Worm (Caenorhabditis elegans): ENCODE data around the gene F10G7.12.

Gene F10G7.12

DNA sequence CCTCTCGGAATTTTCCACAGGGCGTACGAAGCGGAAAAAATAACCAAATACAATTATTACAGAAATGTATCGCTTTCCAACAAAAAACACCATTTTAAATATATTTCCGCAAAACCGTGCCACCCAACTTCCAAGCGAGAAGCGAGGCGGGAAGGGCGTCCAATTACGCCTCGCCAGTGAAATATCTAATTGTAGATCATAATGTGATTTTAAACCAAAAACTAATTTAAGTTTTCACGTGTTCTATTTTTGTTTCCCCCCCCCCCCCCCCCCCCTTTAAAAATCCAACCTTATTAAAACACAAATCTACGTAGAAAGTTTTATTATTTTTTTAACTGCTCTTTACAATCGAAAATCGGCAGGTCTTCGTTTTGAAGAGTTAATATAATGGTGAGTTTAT, at the start of gene F10G7.12:
TSS of gene F10G7.12 (plus strand) at position 301 of the 400 bp plus-strand sequence.
- TF ChIP-seq elt-2 (tag; optimal IDR thresholded peaks at IDR 0.05) (no peak), fkh-10 (GFP tag; optimal IDR thresholded peaks at IDR 0.05) (no peak), K02D7.2 (tag; optimal IDR thresholded peaks at IDR 0.05) (no peak), pha-4 (tag; optimal IDR thresholded peaks at IDR 0.05) (no peak), hlh-6 (tag; optimal IDR thresholded peaks at IDR 0.05) (no peak), ceh-22 (tag; optimal IDR thresholded peaks at IDR 0.05) (no peak), nhr-11 (tag; optimal IDR thresholded peaks at IDR 0.05) (no peak), ceh-24 (tag; optimal IDR thresholded peaks at IDR 0.05) (no peak), pros-1 (tag; optimal IDR thresholded peaks at IDR 0.05) (no peak), pha-2 (tag; optimal IDR thresholded peaks at IDR 0.05) (no peak), hlh-30 (tag; optimal IDR thresholded peaks at IDR 0.05; ENCODE audit: insufficient read depth) (no peak), ets-4 (tag; optimal IDR thresholded peaks at IDR 0.05) (no peak)

ce11 chrII:4640748-4641147, 48.8 kb upstream of the F10G7.12 start:
- peak; percentile 38 for TF ChIP-seq nfya-1 (tag; optimal IDR thresholded peaks at IDR 0.05)
- no peak for TF ChIP-seq ceh-34 (tag; optimal IDR thresholded peaks at IDR 0.05)
- TF ChIP-seq ref-2 (tag; optimal IDR thresholded peaks at IDR 0.05) = peak; percentile 22
- no peak for TF ChIP-seq unc-42 (tag; optimal IDR thresholded peaks at IDR 0.05)

DNA sequence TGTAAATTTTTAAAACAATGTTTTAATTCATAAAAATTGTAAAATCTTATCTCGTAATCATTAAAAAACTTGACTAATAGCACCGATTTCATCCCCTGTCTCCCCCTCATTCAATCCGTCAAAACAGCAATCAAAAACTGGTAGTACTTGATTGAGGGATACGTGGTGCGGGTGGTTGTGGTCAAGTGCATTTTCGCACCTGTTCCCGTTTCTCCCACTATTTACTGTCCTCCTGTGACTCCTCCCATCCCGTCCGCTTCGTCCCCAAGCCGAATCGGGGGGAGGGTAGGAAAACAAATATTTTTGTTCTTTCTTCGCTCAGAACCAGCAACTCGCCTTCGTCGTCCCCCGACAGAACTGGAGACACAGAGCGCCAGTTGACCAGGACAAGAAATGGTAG, 40.8 kb upstream of the F10G7.12 start, which contains the start of gene lgc-27:
TSS of gene lgc-27 (plus strand) at position 301 of the 400 bp plus-strand sequence.
- TF ChIP-seq ama-1 (optimal IDR thresholded peaks at IDR 0.05) (no peak), tbx-2 (tag; optimal IDR thresholded peaks at IDR 0.05) (peak; percentile 44)

DNA sequence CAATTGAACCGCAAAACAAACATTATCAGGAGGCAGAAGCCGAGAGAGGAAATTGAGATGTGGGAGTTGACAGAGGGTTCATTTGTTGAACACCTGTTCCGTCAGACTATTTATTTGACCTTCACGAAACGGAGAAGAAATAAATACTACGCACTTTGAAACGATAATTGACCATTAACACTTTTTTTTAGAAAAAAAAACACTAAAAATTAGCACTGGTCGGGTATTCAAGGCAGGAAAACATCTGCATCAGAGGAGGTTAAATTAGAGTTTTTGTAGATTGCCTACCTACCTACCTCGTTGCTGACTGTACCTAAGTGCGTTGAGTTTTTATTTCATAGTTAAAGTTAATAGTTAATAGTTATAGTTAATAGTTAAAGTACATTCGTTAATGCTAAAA, 39.5 kb upstream of the F10G7.12 start:
- TF ChIP-seq tbx-2 (tag; optimal IDR thresholded peaks at IDR 0.05) (no peak), npax-4 (tag; optimal IDR thresholded peaks at IDR 0.05) (no peak), ceh-9 (tag; optimal IDR thresholded peaks at IDR 0.05) (no peak), unc-3 (GFP tag; conservative IDR thresholded peaks at IDR 0.05) (no peak), unc-3 (tag; optimal IDR thresholded peaks at IDR 0.05) (no peak), pax-1 (tag; optimal IDR thresholded peaks at IDR 0.05) (peak; percentile 8)

ce11 chrII:4655834-4656233, 33.7 kb upstream of the F10G7.12 start, which contains the start of gene fut-6:
Gene fut-6, minus strand, starts transcription at chrII:4655934.
- TF ChIP-seq nhr-232 (tag; optimal IDR thresholded peaks at IDR 0.05) (no peak), rnt-1 (tag; optimal IDR thresholded peaks at IDR 0.05) (no peak), elt-4 (tag; optimal IDR thresholded peaks at IDR 0.05) (no peak), sox-4 (tag; optimal IDR thresholded peaks at IDR 0.05) (no peak), ceh-9 (tag; optimal IDR thresholded peaks at IDR 0.05) (no peak), hlh-13 (GFP tag; optimal IDR thresholded peaks at IDR 0.05) (no peak), elt-2 (tag; optimal IDR thresholded peaks at IDR 0.05) (no peak), T23F11.4 (GFP tag; optimal IDR thresholded peaks at IDR 0.05) (no peak), ceh-18 (tag; optimal IDR thresholded peaks at IDR 0.05) (no peak), hlh-15 (tag; optimal IDR thresholded peaks at IDR 0.05) (no peak), ceh-22 (tag; optimal IDR thresholded peaks at IDR 0.05) (no peak), npax-4 (tag; optimal IDR thresholded peaks at IDR 0.05) (no peak), eyg-1 (tag; optimal IDR thresholded peaks at IDR 0.05) (no peak), pros-1 (tag; optimal IDR thresholded peaks at IDR 0.05) (no peak), pag-3 (tag; optimal IDR thresholded peaks at IDR 0.05; ENCODE audit: borderline replicate concordance) (no peak), ceh-45 (GFP tag; IDR thresholded peaks at IDR 0.05) (no peak), C38D4.7 (GFP tag; optimal IDR thresholded peaks at IDR 0.05) (no peak), pqm-1 (tag; optimal IDR thresholded peaks at IDR 0.05) (no peak), lin-11 (tag; optimal IDR thresholded peaks at IDR 0.05) (no peak), K09A11.1 (tag; optimal IDR thresholded peaks at IDR 0.05; ENCODE audit: insufficient read depth) (no peak)
